Worm (Caenorhabditis elegans) whole organism, L4/young adult: Measurements from ENCODE around the gene rps-14.
A peak's percentile ranks its signal among the peaks of the same experiment; 100 is the strongest.

Experiments used
- W03F9.2 ChIP-seq: fragments of 150-350 bp; optimal IDR thresholded peaks from 2 replicates; lab custom pipeline; 2014; ENCODE audit warnings: missing biosample characterization, missing genetic modification characterization
- dao-5 ChIP-seq: sonication (generic microtip); optimal IDR thresholded peaks from 2 replicates; lab custom pipeline; 2016; ENCODE audit warnings: missing genotype, missing genetic modification characterization, moderate library complexity, missing compliant biosample characterization
- him-1 ChIP-seq: sonication (generic microtip); optimal IDR thresholded peaks from 2 replicates; lab custom pipeline; 2016; ENCODE audit warnings: missing genotype, missing genetic modification reagents, missing genetic modification characterization, missing compliant biosample characterization

Gene rps-14

ce11 chrIII:7201378-7202256 lies 22.2 kb upstream of the rps-14 start, which contains the start of gene dpy-31:
TSS of gene dpy-31 (plus strand) at chrIII:7202206.
- TF ChIP-seq him-1 (tag; lab: Kevin White, UChicago): no peak
- no peak for TF ChIP-seq W03F9.2
- TF ChIP-seq dao-5 (tag; lab: Kevin White, UChicago): no peak

ce11 chrIII:7199467-7199866 lies 20.1 kb upstream of the rps-14 start:
- TF ChIP-seq him-1 (tag; lab: Kevin White, UChicago) (no peak), W03F9.2 (no peak), dao-5 (tag; lab: Kevin White, UChicago) (no peak)

- TF ChIP-seq him-1 (tag; lab: Kevin White, UChicago) (no peak), W03F9.2 (peak; percentile 56)
Measured at ce11 chrIII:7198838-7199237, 19.4 kb upstream of the rps-14 start, which contains the start of gene pfd-5. TSS of gene pfd-5 (minus strand) at chrIII:7198884.

- TF ChIP-seq W03F9.2 (no peak), dao-5 (tag; lab: Kevin White, UChicago) (no peak), him-1 (tag; lab: Kevin White, UChicago) (no peak)
Measured at ce11 chrIII:7197973-7198372, 18.6 kb upstream of the rps-14 start, which contains the start of gene exos-9. TSS of gene exos-9 (minus strand) at chrIII:7198073.

ce11 chrIII:7195325-7195724 lies 15.9 kb upstream of the rps-14 start, which contains the start of gene F37C12.18:
TSS of gene F37C12.18 (minus strand) at chrIII:7195425.
- TF ChIP-seq him-1 (tag; lab: Kevin White, UChicago): no peak
- no peak for TF ChIP-seq W03F9.2
- TF ChIP-seq dao-5 (tag; lab: Kevin White, UChicago): no peak

- no peak for TF ChIP-seq him-1 (tag; lab: Kevin White, UChicago)
- no peak for TF ChIP-seq dao-5 (tag; lab: Kevin White, UChicago)
- no peak for TF ChIP-seq W03F9.2
Measured at ce11 chrIII:7192942-7193665, 13.7 kb upstream of the rps-14 start, which contains the start of gene mec-14. TSS of gene mec-14 (minus strand) at chrIII:7192992.

- TF ChIP-seq him-1 (tag; lab: Kevin White, UChicago): no peak
- TF ChIP-seq W03F9.2: peak; percentile 67
Measured at ce11 chrIII:7189581-7190128, 10.3 kb upstream of the rps-14 start, which contains the start of gene rps-21. TSS of gene rps-21 (minus strand) at chrIII:7189631.

ce11 chrIII:7188300-7189052 lies 9.1 kb upstream of the rps-14 start, which contains the start of the genes F37C12.21 and F37C12.10:
TSS of gene F37C12.21 (plus strand) at chrIII:7188357.
TSS of gene F37C12.10 (minus strand) at chrIII:7188384.
- TF ChIP-seq dao-5 (tag; lab: Kevin White, UChicago): no peak
- TF ChIP-seq him-1 (tag; lab: Kevin White, UChicago): no peak
- TF ChIP-seq W03F9.2: no peak

- TF ChIP-seq him-1 (tag; lab: Kevin White, UChicago): no peak
- no peak for TF ChIP-seq dao-5 (tag; lab: Kevin White, UChicago)
- TF ChIP-seq W03F9.2: no peak
Measured at ce11 chrIII:7185473-7185872, 6.1 kb upstream of the rps-14 start, which contains the start of gene F37C12.14. TSS of gene F37C12.14 (minus strand) at chrIII:7185573.

ce11 chrIII:7184022-7184421 lies 4.6 kb upstream of the rps-14 start, which contains the start of gene yju-2:
TSS of gene yju-2 (plus strand) at chrIII:7184336.
- TF ChIP-seq him-1 (tag; lab: Kevin White, UChicago) (no peak), dao-5 (tag; lab: Kevin White, UChicago) (no peak), W03F9.2 (no peak)

ce11 chrIII:7181822-7182221 lies 2.4 kb upstream of the rps-14 start, which contains the start of gene epg-4:
TSS of gene epg-4 (plus strand) at chrIII:7182167.
- TF ChIP-seq W03F9.2 (no peak), dao-5 (tag; lab: Kevin White, UChicago) (no peak), him-1 (tag; lab: Kevin White, UChicago) (no peak)

ce11 chrIII:7180613-7181012 lies 1.2 kb upstream of the rps-14 start, which contains the start of gene ndab-2:
TSS of gene ndab-2 (plus strand) at chrIII:7180752.
- TF ChIP-seq him-1 (tag; lab: Kevin White, UChicago) (no peak), dao-5 (tag; lab: Kevin White, UChicago) (no peak), W03F9.2 (no peak)
